Fruit fly (Drosophila melanogaster) whole organism, embryonic: ENCODE data around the gene CG32700.
A peak's percentile ranks its signal among the peaks of the same experiment; 100 is the strongest.

Source experiments
- Bgb ChIP-seq: fragments of 200-800 bp; sonication (Bioruptor generic); IDR thresholded peaks from 2 replicates; pipeline ENCODE4 v1.3.6; 2022; ENCODE audit warnings: missing biosample characterization, missing genetic modification characterization; ENCODE audit not compliant: partially characterized antibody
- Blimp-1 ChIP-seq: fragments of 200-800 bp; sonication (Bioruptor generic); optimal IDR thresholded peaks from 3 replicates; lab custom pipeline; 2018; ENCODE audit warnings: missing biosample characterization, missing genetic modification characterization, mild to moderate bottlenecking, moderate library complexity, missing genetic modification reagents
- CG10959 ChIP-seq: fragments of 200-800 bp; sonication (Bioruptor generic); IDR thresholded peaks from 2 replicates; pipeline ENCODE4 v1.3.6; 2022; ENCODE audit warnings: missing biosample characterization, missing genetic modification characterization
- CG11696 ChIP-seq: fragments of 200-800 bp; sonication (Bioruptor generic); IDR thresholded peaks from 2 replicates; pipeline ENCODE4 v1.3.6; 2022; ENCODE audit warnings: missing biosample characterization, missing genetic modification characterization
- CG1233 ChIP-seq: fragments of 200-800 bp; sonication (Bioruptor generic); optimal IDR thresholded peaks from 4 replicates; lab custom pipeline; 2018; ENCODE audit warnings: missing biosample characterization, mild to moderate bottlenecking, missing genetic modification characterization
- CG1529 ChIP-seq: fragments of 200-800 bp; sonication (Bioruptor generic); optimal IDR thresholded peaks from 3 replicates; lab custom pipeline; 2018; ENCODE audit warnings: missing biosample characterization, missing genetic modification characterization
- CG1603 ChIP-seq: fragments of 200-800 bp; sonication (Bioruptor generic); optimal IDR thresholded peaks from 2 replicates; lab custom pipeline; 2019; ENCODE audit warnings: missing biosample characterization, mild to moderate bottlenecking, missing genetic modification characterization, moderate library complexity
- CG16779 ChIP-seq: fragments of 200-800 bp; sonication (Bioruptor generic); IDR thresholded peaks from 2 replicates; pipeline ENCODE4 v1.3.6; 2022; ENCODE audit warnings: missing biosample characterization, missing genetic modification characterization
- CG17359 ChIP-seq: fragments of 200-800 bp; sonication (Bioruptor generic); optimal IDR thresholded peaks from 3 replicates; lab custom pipeline; 2018; ENCODE audit warnings: missing biosample characterization, mild to moderate bottlenecking, missing genetic modification characterization, moderate library complexity
- CG2875 ChIP-seq: fragments of 200-800 bp; sonication (Bioruptor generic); optimal IDR thresholded peaks from 2 replicates; lab custom pipeline; 2017; ENCODE audit warnings: missing biosample characterization, mild to moderate bottlenecking, missing genetic modification characterization, missing genetic modification reagents
- CG31365 ChIP-seq: fragments of 200-800 bp; sonication (Bioruptor generic); optimal IDR thresholded peaks from 2 replicates; lab custom pipeline; 2018; ENCODE audit warnings: missing biosample characterization, mild to moderate bottlenecking, missing genetic modification characterization
- CG32532 ChIP-seq: fragments of 200-800 bp; sonication (Bioruptor generic); IDR thresholded peaks from 2 replicates; pipeline ENCODE4 v1.3.6; 2022; ENCODE audit warnings: missing biosample characterization, missing genetic modification characterization
- CG32772 ChIP-seq: fragments of 200-800 bp; sonication (Bioruptor generic); IDR thresholded peaks from 2 replicates; pipeline ENCODE4 v1.3.6; 2022; ENCODE audit warnings: missing biosample characterization, missing genetic modification characterization
- CG33557 ChIP-seq: fragments of 200-800 bp; sonication (Bioruptor generic); optimal IDR thresholded peaks from 2 replicates; lab custom pipeline; 2019; ENCODE audit warnings: missing biosample characterization, mild to moderate bottlenecking, missing genetic modification characterization, moderate library complexity
- CG4424 ChIP-seq: fragments of 200-800 bp; sonication (Bioruptor generic); optimal IDR thresholded peaks from 3 replicates; lab custom pipeline; 2016; ENCODE audit warnings: missing biosample characterization, missing genetic modification characterization
- CG8924 ChIP-seq: fragments of 200-800 bp; optimal IDR thresholded peaks from 3 replicates; lab custom pipeline; 2019; ENCODE audit warnings: missing biosample characterization, mild to moderate bottlenecking, missing genetic modification characterization, moderate library complexity
- CG9609 ChIP-seq: fragments of 200-800 bp; sonication (Bioruptor generic); optimal IDR thresholded peaks from 3 replicates; lab custom pipeline; 2016; ENCODE audit warnings: missing biosample characterization, missing genetic modification characterization
- CG9932 ChIP-seq: fragments of 200-800 bp; sonication (Bioruptor generic); IDR thresholded peaks from 2 replicates; pipeline ENCODE4 v1.3.6; 2022; ENCODE audit warnings: missing biosample characterization, missing genetic modification characterization
- ERR ChIP-seq: fragments of 200-800 bp; sonication (Bioruptor generic); optimal IDR thresholded peaks from 2 replicates; lab custom pipeline; 2016; ENCODE audit warnings: missing biosample characterization, missing genetic modification characterization
- HHEX ChIP-seq: fragments of 200-800 bp; sonication (Bioruptor generic); optimal IDR thresholded peaks from 3 replicates; lab custom pipeline; 2017; ENCODE audit warnings: missing biosample characterization, mild to moderate bottlenecking, missing genetic modification characterization, missing genetic modification reagents
- MBD-R2 ChIP-seq: fragments of 200-800 bp; sonication (Bioruptor generic); IDR thresholded peaks from 2 replicates; pipeline ENCODE4 v1.3.6; 2022; ENCODE audit warnings: missing biosample characterization, missing genetic modification characterization
- Mad ChIP-seq: fragments of 200-800 bp; sonication (Bioruptor generic); optimal IDR thresholded peaks from 2 replicates; lab custom pipeline; 2016; ENCODE audit warnings: missing biosample characterization, missing genetic modification characterization
- NfI ChIP-seq: fragments of 200-800 bp; sonication (Bioruptor generic); optimal IDR thresholded peaks from 3 replicates; lab custom pipeline; 2018; ENCODE audit warnings: missing biosample characterization, mild to moderate bottlenecking, missing genetic modification characterization, moderate library complexity
- Optix ChIP-seq: fragments of 200-800 bp; sonication (Bioruptor generic); IDR thresholded peaks from 3 replicates; pipeline ENCODE4 v1.3.6; 2022; ENCODE audit warnings: missing biosample characterization, missing genetic modification characterization
- Pdp1 ChIP-seq, 2 experiments: fragments of 200-800 bp; sonication (Bioruptor generic); optimal IDR thresholded peaks; 3 replicates each; lab custom pipeline; 2016; ENCODE audit warnings: missing biosample characterization in 2 of 2, missing genetic modification characterization in 2 of 2, mild to moderate bottlenecking in 1 of 2, moderate library complexity in 1 of 2
- Ssrp ChIP-seq: fragments of 200-800 bp; sonication (Bioruptor generic); optimal IDR thresholded peaks from 2 replicates; lab custom pipeline; 2018; ENCODE audit warnings: missing biosample characterization, mild to moderate bottlenecking, missing genetic modification characterization, moderate library complexity
- Tbp ChIP-seq: fragments of >200 bp; optimal IDR thresholded peaks from 2 replicates; lab custom pipeline; 2018; ENCODE audit warnings: missing biosample characterization, missing genetic modification characterization
- ara ChIP-seq: fragments of 200-800 bp; sonication (Bioruptor generic); IDR thresholded peaks from 2 replicates; pipeline ENCODE4 v1.3.6; 2022; ENCODE audit warnings: missing biosample characterization, missing genetic modification characterization
- da ChIP-seq: fragments of 200-800 bp; sonication (Bioruptor generic); optimal IDR thresholded peaks from 2 replicates; lab custom pipeline; 2016; ENCODE audit warnings: missing biosample characterization, missing genetic modification characterization
- gfzf ChIP-seq: fragments of 200-800 bp; sonication (Bioruptor generic); optimal IDR thresholded peaks from 2 replicates; lab custom pipeline; 2016; ENCODE audit warnings: missing biosample characterization, mild to moderate bottlenecking, missing genetic modification characterization, moderate library complexity
- gsb-n ChIP-seq: fragments of 200-800 bp; sonication (Bioruptor generic); optimal IDR thresholded peaks from 3 replicates; lab custom pipeline; 2018; ENCODE audit warnings: missing biosample characterization, mild to moderate bottlenecking, missing genetic modification characterization
- hbn ChIP-seq: fragments of 200-800 bp; sonication (Bioruptor generic); IDR thresholded peaks from 2 replicates; pipeline ENCODE4 v1.3.6; 2022; ENCODE audit warnings: missing biosample characterization, missing genetic modification characterization; ENCODE audit not compliant: partially characterized antibody
- luna ChIP-seq: fragments of 200-800 bp; sonication (Bioruptor generic); optimal IDR thresholded peaks from 2 replicates; lab custom pipeline; 2016; ENCODE audit warnings: missing biosample characterization, missing genetic modification characterization
- maf-S ChIP-seq: fragments of 200-800 bp; sonication (Bioruptor generic); optimal IDR thresholded peaks from 2 replicates; lab custom pipeline; 2016; ENCODE audit warnings: missing biosample characterization, missing genetic modification characterization
- mirr ChIP-seq: fragments of 200-800 bp; sonication (Bioruptor generic); optimal IDR thresholded peaks from 3 replicates; lab custom pipeline; 2018; ENCODE audit warnings: missing biosample characterization, mild to moderate bottlenecking, missing genetic modification characterization
- nmo ChIP-seq: fragments of 200-800 bp; sonication (Bioruptor generic); optimal IDR thresholded peaks from 2 replicates; lab custom pipeline; 2018; ENCODE audit warnings: missing biosample characterization, mild to moderate bottlenecking, missing genetic modification characterization, moderate library complexity
- nom ChIP-seq: fragments of 200-800 bp; sonication (Bioruptor generic); optimal IDR thresholded peaks from 2 replicates; lab custom pipeline; 2017; ENCODE audit warnings: missing biosample characterization, missing genetic modification characterization, mild to moderate bottlenecking, moderate library complexity, missing genetic modification reagents
- peb ChIP-seq: fragments of 200-800 bp; sonication (Bioruptor generic); IDR thresholded peaks from 2 replicates; pipeline ENCODE4 v1.3.6; 2022; ENCODE audit warnings: missing biosample characterization, missing genetic modification characterization
- sens-2 ChIP-seq: fragments of 200-800 bp; sonication (Bioruptor generic); IDR thresholded peaks from 2 replicates; pipeline ENCODE4 v1.3.6; 2022; ENCODE audit warnings: missing biosample characterization, missing genetic modification characterization
- sima ChIP-seq: fragments of 200-800 bp; sonication (Bioruptor generic); optimal IDR thresholded peaks from 2 replicates; lab custom pipeline; 2016; ENCODE audit warnings: missing biosample characterization, missing genetic modification characterization
- sisA ChIP-seq: fragments of 200-800 bp; sonication (Bioruptor generic); IDR thresholded peaks from 2 replicates; pipeline ENCODE4 v1.3.6; 2022; ENCODE audit warnings: missing biosample characterization, missing genetic modification characterization
- sug ChIP-seq: fragments of 200-800 bp; optimal IDR thresholded peaks from 2 replicates; lab custom pipeline; 2019; ENCODE audit warnings: missing biosample characterization, mild to moderate bottlenecking, missing genetic modification characterization, moderate library complexity
- vnd ChIP-seq: fragments of 200-800 bp; sonication (Bioruptor generic); IDR thresholded peaks from 3 replicates; pipeline ENCODE4 v1.3.6; 2022; ENCODE audit warnings: missing biosample characterization, missing genetic modification characterization; ENCODE audit not compliant: partially characterized antibody
- z ChIP-seq: fragments of 200-800 bp; sonication (Bioruptor generic); IDR thresholded peaks from 3 replicates; pipeline ENCODE4 v1.3.6; 2022; ENCODE audit warnings: missing biosample characterization, missing genetic modification characterization

The CG32700 gene

dm6 chrX:9589928-9590327, 39.3 kb upstream of the CG32700 start (continued):
- TF ChIP-seq CG10959 (GFP tag; lab: Robert Waterston, UW) (no peak), z (GFP tag; lab: Robert Waterston, UW) (no peak), peb (GFP tag; lab: Robert Waterston, UW) (no peak), luna (GFP tag; lab: Kevin White, UChicago) (no peak), gsb-n (tag; lab: Kevin White, UChicago) (no peak), Pdp1 (GFP tag; optimal IDR thresholded peaks at IDR 0.05; lab: Kevin White, UChicago) (peak; percentile 9 to 45), gfzf (GFP tag; lab: Kevin White, UChicago) (no peak), HHEX (GFP tag; lab: Kevin White, UChicago) (peak; percentile 45), nom (no peak), CG32772 (peak; percentile 26; the same call in 1 of the 2 replicates), CG4424 (GFP tag; lab: Kevin White, UChicago) (peak; percentile 17), CG8924 (tag; lab: Kevin White, UChicago) (peak; percentile 52), sug (peak; percentile 39), CG1233 (GFP tag; lab: Kevin White, UChicago) (peak; percentile 40), MBD-R2 (peak; percentile 18; the same call in 1 of the 2 replicates), CG2875 (GFP tag; lab: Kevin White, UChicago) (no peak), Bgb (GFP tag; lab: Robert Waterston, UW) (no peak), CG9932 (GFP tag; lab: Robert Waterston, UW) (0 out of 2 replicates have a peak, but pooled peaks have one; percentile 21), sima (no peak), Tbp (GFP tag; lab: Kevin White, UChicago) (no peak), CG32532 (GFP tag; lab: Robert Waterston, UW) (0 out of 2 replicates have a peak, but pooled peaks have one; percentile 33), mirr (GFP tag; lab: Kevin White, UChicago) (no peak), CG16779 (no peak), ERR (GFP tag; lab: Kevin White, UChicago) (no peak), CG1529 (GFP tag; lab: Kevin White, UChicago) (no peak), Ssrp (tag; lab: Kevin White, UChicago) (peak; percentile 47), nmo (peak; percentile 67), CG1603 (tag; lab: Kevin White, UChicago) (peak; percentile 40), vnd (GFP tag; lab: Robert Waterston, UW) (no peak), Blimp-1 (GFP tag; lab: Kevin White, UChicago) (peak; percentile 43), CG9609 (GFP tag; lab: Kevin White, UChicago) (no peak), CG31365 (no peak), sisA (GFP tag; lab: Robert Waterston, UW) (0 out of 2 replicates have a peak, but pooled peaks have one; percentile 34), CG33557 (GFP tag; lab: Kevin White, UChicago) (no peak), ara (no peak), Optix (no peak), hbn (GFP tag; lab: Robert Waterston, UW) (no peak), sens-2 (GFP tag; lab: Robert Waterston, UW) (no peak), Mad (no peak), da (no peak), maf-S (GFP tag; lab: Kevin White, UChicago) (no peak), CG17359 (tag; lab: Kevin White, UChicago) (peak; percentile 46), NfI (GFP tag; lab: Kevin White, UChicago) (peak; percentile 34), CG11696 (no peak)
- TF ChIP-seq, all 482 proteins: peak for 156
